Fruit fly (Drosophila melanogaster) whole organism, embryonic: Measurements from ENCODE around the gene Pop5.

Experiments used
- Adf1 ChIP-seq: fragments of 200-800 bp; sonication (Bioruptor generic); IDR thresholded peaks from 2 replicates; pipeline ENCODE4 v1.3.6; 2022; ENCODE audit warnings: missing biosample characterization, missing genetic modification characterization
- Atf6 ChIP-seq: fragments of 200-800 bp; sonication (Bioruptor generic); IDR thresholded peaks from 2 replicates; pipeline ENCODE4 v1.3.6; 2022; ENCODE audit warnings: missing biosample characterization, missing genetic modification characterization
- B-H1 ChIP-seq: fragments of 200-800 bp; sonication (Bioruptor generic); IDR thresholded peaks from 3 replicates; pipeline ENCODE4 v1.3.6; 2022; ENCODE audit warnings: missing biosample characterization, missing genetic modification characterization
- CG10209 ChIP-seq: fragments of 200-800 bp; sonication (Bioruptor generic); optimal IDR thresholded peaks from 3 replicates; lab custom pipeline; 2017; ENCODE audit warnings: missing biosample characterization, mild to moderate bottlenecking, missing genetic modification characterization, missing genetic modification reagents
- CG10366 ChIP-seq: fragments of 200-800 bp; sonication (Bioruptor generic); IDR thresholded peaks from 2 replicates; pipeline ENCODE4 v1.3.6; 2022; ENCODE audit warnings: missing biosample characterization, missing genetic modification characterization
- CG10431 ChIP-seq: fragments of 200-800 bp; sonication (Bioruptor generic); optimal IDR thresholded peaks from 3 replicates; lab custom pipeline; 2018; ENCODE audit warnings: missing biosample characterization, mild to moderate bottlenecking, missing genetic modification characterization
- CG11696 ChIP-seq: fragments of 200-800 bp; sonication (Bioruptor generic); IDR thresholded peaks from 2 replicates; pipeline ENCODE4 v1.3.6; 2022; ENCODE audit warnings: missing biosample characterization, missing genetic modification characterization
- CG13287 ChIP-seq: fragments of 200-800 bp; sonication (Bioruptor generic); IDR thresholded peaks from 2 replicates; pipeline ENCODE4 v1.3.6; 2022; ENCODE audit warnings: missing biosample characterization, missing genetic modification characterization; ENCODE audit not compliant: partially characterized antibody
- CG13775 ChIP-seq: fragments of 200-800 bp; sonication (Bioruptor generic); optimal IDR thresholded peaks from 3 replicates; lab custom pipeline; 2017; ENCODE audit warnings: missing biosample characterization, mild to moderate bottlenecking, missing genetic modification characterization
- CG14710 ChIP-seq: fragments of 200-800 bp; sonication (Bioruptor generic); optimal IDR thresholded peaks from 3 replicates; lab custom pipeline; 2019; ENCODE audit warnings: missing biosample characterization, mild to moderate bottlenecking, missing genetic modification characterization, moderate library complexity
- CG14860 ChIP-seq: fragments of 200-800 bp; sonication (Bioruptor generic); IDR thresholded peaks from 3 replicates; pipeline ENCODE4 v1.3.6; 2022; ENCODE audit warnings: missing biosample characterization, missing genetic modification characterization; ENCODE audit not compliant: partially characterized antibody
- CG15514 ChIP-seq: fragments of 200-800 bp; sonication (Bioruptor generic); optimal IDR thresholded peaks from 3 replicates; lab custom pipeline; 2017; ENCODE audit warnings: missing biosample characterization, missing genetic modification characterization, mild to moderate bottlenecking, moderate library complexity, missing genetic modification reagents
- CG16779 ChIP-seq: fragments of 200-800 bp; sonication (Bioruptor generic); IDR thresholded peaks from 2 replicates; pipeline ENCODE4 v1.3.6; 2022; ENCODE audit warnings: missing biosample characterization, missing genetic modification characterization
- CG18619 ChIP-seq: fragments of 200-800 bp; sonication (Bioruptor generic); optimal IDR thresholded peaks from 3 replicates; lab custom pipeline; 2017; ENCODE audit warnings: missing biosample characterization, mild to moderate bottlenecking, missing genetic modification characterization
- CG3163 ChIP-seq: fragments of 200-800 bp; sonication (Bioruptor generic); optimal IDR thresholded peaks from 3 replicates; lab custom pipeline; 2016; ENCODE audit warnings: missing biosample characterization, missing genetic modification characterization
- CG5180 ChIP-seq: fragments of 200-800 bp; sonication (Bioruptor generic); optimal IDR thresholded peaks from 3 replicates; lab custom pipeline; 2017; ENCODE audit warnings: missing biosample characterization, missing genetic modification characterization, mild to moderate bottlenecking, moderate library complexity, missing genetic modification reagents
- CG6813 ChIP-seq: fragments of 200-800 bp; sonication (Bioruptor generic); optimal IDR thresholded peaks from 2 replicates; lab custom pipeline; 2017; ENCODE audit warnings: missing biosample characterization, missing genetic modification characterization, mild to moderate bottlenecking, moderate library complexity, missing genetic modification reagents
- CG9215 ChIP-seq: fragments of 200-800 bp; sonication (Bioruptor generic); IDR thresholded peaks from 2 replicates; pipeline ENCODE4 v1.3.6; 2022; ENCODE audit warnings: missing biosample characterization, missing genetic modification characterization
- CrebB ChIP-seq: fragments of 200-800 bp; sonication (Bioruptor generic); optimal IDR thresholded peaks from 3 replicates; lab custom pipeline; 2018; ENCODE audit warnings: missing biosample characterization, mild to moderate bottlenecking, missing genetic modification characterization
- Deaf1 ChIP-seq: fragments of 200-800 bp; optimal IDR thresholded peaks from 3 replicates; lab custom pipeline; 2019; ENCODE audit warnings: missing biosample characterization, mild to moderate bottlenecking, missing genetic modification characterization, moderate library complexity
- Doc3 ChIP-seq: fragments of 200-800 bp; sonication (Bioruptor generic); IDR thresholded peaks from 3 replicates; pipeline ENCODE4 v1.3.6; 2022; ENCODE audit warnings: missing biosample characterization, missing genetic modification characterization; ENCODE audit not compliant: partially characterized antibody
- Fer1 ChIP-seq: fragments of 200-800 bp; sonication (Bioruptor generic); optimal IDR thresholded peaks from 2 replicates; lab custom pipeline; 2017; ENCODE audit warnings: missing biosample characterization, mild to moderate bottlenecking, missing genetic modification characterization
- Hr51 ChIP-seq, 2 experiments: fragments of 200-800 bp; sonication (Bioruptor generic); optimal IDR thresholded peaks; 2 replicates in 1 of 2; 3 replicates in 1 of 2; lab custom pipeline; 2016 to 2018; ENCODE audit warnings: missing biosample characterization in 2 of 2, missing genetic modification characterization in 2 of 2, mild to moderate bottlenecking in 1 of 2, moderate library complexity in 1 of 2
- Lim3 ChIP-seq: fragments of 200-800 bp; sonication (Bioruptor generic); IDR thresholded peaks from 2 replicates; pipeline ENCODE4 v1.3.6; 2022; ENCODE audit warnings: missing biosample characterization, missing genetic modification characterization
- Opbp ChIP-seq: fragments of 200-800 bp; sonication (Bioruptor generic); IDR thresholded peaks from 3 replicates; pipeline ENCODE4 v1.3.6; 2022; ENCODE audit warnings: missing biosample characterization, missing genetic modification characterization; ENCODE audit not compliant: partially characterized antibody
- Ptx1 ChIP-seq: fragments of 200-800 bp; sonication (Bioruptor generic); IDR thresholded peaks from 2 replicates; pipeline ENCODE4 v1.3.6; 2022; ENCODE audit warnings: missing biosample characterization, missing genetic modification characterization
- Scr ChIP-seq: fragments of 200-800 bp; sonication (Bioruptor generic); IDR thresholded peaks from 2 replicates; pipeline ENCODE4 v1.3.6; 2022; ENCODE audit warnings: missing biosample characterization, missing genetic modification characterization; ENCODE audit not compliant: partially characterized antibody
- Sox102F ChIP-seq: fragments of 200-800 bp; sonication (Bioruptor generic); optimal IDR thresholded peaks from 2 replicates; lab custom pipeline; 2018; ENCODE audit warnings: missing biosample characterization, mild to moderate bottlenecking, missing genetic modification characterization, moderate library complexity
- Sry-δ ChIP-seq: fragments of 200-800 bp; sonication (Bioruptor generic); optimal IDR thresholded peaks from 2 replicates; lab custom pipeline; 2016; ENCODE audit warnings: missing biosample characterization, missing genetic modification characterization
- YL-1 ChIP-seq: fragments of 200-800 bp; sonication (Bioruptor generic); optimal IDR thresholded peaks from 3 replicates; lab custom pipeline; 2017; ENCODE audit warnings: missing biosample characterization, mild to moderate bottlenecking, missing genetic modification characterization
- abd-A ChIP-seq: fragments of 200-800 bp; sonication (Bioruptor generic); optimal IDR thresholded peaks from 3 replicates; lab custom pipeline; 2019; ENCODE audit warnings: missing biosample characterization, mild to moderate bottlenecking, missing genetic modification characterization, moderate library complexity
- amos ChIP-seq: fragments of 200-800 bp; sonication (Bioruptor generic); IDR thresholded peaks from 2 replicates; pipeline ENCODE4 v1.3.6; 2022; ENCODE audit warnings: missing biosample characterization, missing genetic modification characterization; ENCODE audit not compliant: partially characterized antibody
- ato ChIP-seq: fragments of 200-800 bp; sonication (Bioruptor generic); IDR thresholded peaks from 2 replicates; pipeline ENCODE4 v1.3.6; 2022; ENCODE audit warnings: missing biosample characterization, missing genetic modification characterization; ENCODE audit not compliant: partially characterized antibody
- chinmo ChIP-seq: fragments of 200-800 bp; sonication (Bioruptor generic); IDR thresholded peaks from 4 replicates; pipeline ENCODE4 v1.3.6; 2022; ENCODE audit warnings: missing biosample characterization, missing genetic modification characterization; ENCODE audit not compliant: partially characterized antibody
- crol ChIP-seq: fragments of 200-800 bp; sonication (Bioruptor generic); IDR thresholded peaks from 2 replicates; pipeline ENCODE4 v1.3.6; 2022; ENCODE audit warnings: missing biosample characterization, missing genetic modification characterization
- fru ChIP-seq: fragments of >200 bp; optimal IDR thresholded peaks from 2 replicates; lab custom pipeline; 2017
- gcm ChIP-seq: fragments of 200-800 bp; sonication (Bioruptor generic); optimal IDR thresholded peaks from 2 replicates; lab custom pipeline; 2019; ENCODE audit warnings: missing biosample characterization, mild to moderate bottlenecking, missing genetic modification characterization, moderate library complexity
- gsb ChIP-seq: fragments of 200-800 bp; sonication (Bioruptor generic); IDR thresholded peaks from 2 replicates; pipeline ENCODE4 v1.3.6; 2022; ENCODE audit warnings: missing biosample characterization, missing genetic modification characterization
- hbn ChIP-seq: fragments of 200-800 bp; sonication (Bioruptor generic); IDR thresholded peaks from 2 replicates; pipeline ENCODE4 v1.3.6; 2022; ENCODE audit warnings: missing biosample characterization, missing genetic modification characterization; ENCODE audit not compliant: partially characterized antibody
- hkb ChIP-seq, 2 experiments: fragments of 200-800 bp in 1 of 2; fragments of >200 bp in 1 of 2; sonication (Bioruptor generic) in 1 of 2; IDR thresholded peaks in 1 of 2; optimal IDR thresholded peaks in 1 of 2; 2 replicates each; pipeline versions ENCODE4 v1.3.6 to Lab custom; 2017 to 2022; ENCODE audit warnings: missing biosample characterization in 1 of 2, missing genetic modification characterization in 1 of 2
- mam ChIP-seq: fragments of 200-800 bp; sonication (Bioruptor generic); optimal IDR thresholded peaks from 3 replicates; lab custom pipeline; 2016; ENCODE audit warnings: missing biosample characterization, missing genetic modification characterization
- mirr ChIP-seq: fragments of 200-800 bp; sonication (Bioruptor generic); optimal IDR thresholded peaks from 3 replicates; lab custom pipeline; 2018; ENCODE audit warnings: missing biosample characterization, mild to moderate bottlenecking, missing genetic modification characterization
- sd ChIP-seq: fragments of 200-800 bp; sonication (Bioruptor generic); optimal IDR thresholded peaks from 3 replicates; lab custom pipeline; 2018; ENCODE audit warnings: missing biosample characterization, mild to moderate bottlenecking, missing genetic modification characterization, moderate library complexity
- seq ChIP-seq: fragments of 200-800 bp; sonication (Bioruptor generic); IDR thresholded peaks from 2 replicates; pipeline ENCODE4 v1.3.6; 2022; ENCODE audit warnings: missing biosample characterization, missing genetic modification characterization
- sna ChIP-seq: fragments of 200-800 bp; sonication (Bioruptor generic); IDR thresholded peaks from 2 replicates; pipeline ENCODE4 v1.3.6; 2022; ENCODE audit warnings: missing biosample characterization, missing genetic modification characterization; ENCODE audit not compliant: partially characterized antibody
- tgo ChIP-seq: fragments of 200-800 bp; sonication (Bioruptor generic); IDR thresholded peaks from 3 replicates; pipeline ENCODE4 v1.3.6; 2022; ENCODE audit warnings: missing biosample characterization, missing genetic modification characterization
- tin ChIP-seq: fragments of 200-800 bp; sonication (Bioruptor generic); optimal IDR thresholded peaks from 3 replicates; lab custom pipeline; 2016; ENCODE audit warnings: missing biosample characterization, missing genetic modification characterization
- trem ChIP-seq: fragments of 200-800 bp; optimal IDR thresholded peaks from 3 replicates; lab custom pipeline; 2019; ENCODE audit warnings: missing biosample characterization, mild to moderate bottlenecking, missing genetic modification characterization, moderate library complexity
- trh ChIP-seq: fragments of 200-800 bp; sonication (Bioruptor generic); optimal IDR thresholded peaks from 2 replicates; lab custom pipeline; 2016; ENCODE audit warnings: missing biosample characterization, missing genetic modification characterization

Gene Pop5

dm6 chr3L:17055467-17055877, 10.6 kb upstream of the Pop5 start, which contains the start of gene CG7724 (continued):
- no peak for TF ChIP-seq seq (GFP tag; lab: Robert Waterston, UW)
- peak; percentile 84 for TF ChIP-seq Opbp (GFP tag; lab: Robert Waterston, UW)
- TF ChIP-seq Hr51 (GFP tag; optimal IDR thresholded peaks at IDR 0.05; lab: Kevin White, UChicago) = no peak
- TF ChIP-seq CG6813 (GFP tag; lab: Kevin White, UChicago) = no peak
- no peak for TF ChIP-seq hkb (optimal IDR thresholded peaks at IDR 0.05; lab: Kevin White, UChicago)
- TF ChIP-seq hkb (GFP tag; IDR thresholded peaks at IDR 0.05; lab: Robert Waterston, UW) = 0 out of 2 replicates have a peak, but pooled peaks have one; percentile 27
- TF ChIP-seq crol (GFP tag; lab: Robert Waterston, UW) = no peak
- TF ChIP-seq fru = no peak
- TF ChIP-seq CG13775 = no peak
- peak; percentile 73; the same call in 1 of the 2 replicates for TF ChIP-seq amos (GFP tag; lab: Robert Waterston, UW)
- no peak for TF ChIP-seq YL-1 (GFP tag; lab: Kevin White, UChicago)
- peak; percentile 88 for TF ChIP-seq CG14860 (GFP tag; lab: Robert Waterston, UW)
- TF ChIP-seq CG18619 (GFP tag; lab: Kevin White, UChicago) = no peak
- TF ChIP-seq Deaf1 (tag; lab: Kevin White, UChicago) = peak; percentile 61
- peak; percentile 42 for TF ChIP-seq CG15514 (GFP tag; lab: Kevin White, UChicago)
- peak; percentile 71; the same call in 3 of the 4 replicates for TF ChIP-seq chinmo (GFP tag; lab: Robert Waterston, UW)
- no peak for TF ChIP-seq Ptx1 (GFP tag; lab: Robert Waterston, UW)
- no peak for TF ChIP-seq sd (tag; lab: Kevin White, UChicago)
- TF ChIP-seq tgo = no peak
- TF ChIP-seq CG10366 (GFP tag; lab: Robert Waterston, UW) = no peak
- TF ChIP-seq trh (GFP tag; lab: Kevin White, UChicago) = no peak
- no peak for TF ChIP-seq mam (GFP tag; lab: Kevin White, UChicago)
- no peak; the same call in 2 of the 3 replicates for TF ChIP-seq B-H1 (GFP tag; lab: Robert Waterston, UW)
- TF ChIP-seq Scr = peak; percentile 73
- no peak for TF ChIP-seq CG11696 (GFP tag; lab: Robert Waterston, UW)
- TF ChIP-seq trem (tag; lab: Kevin White, UChicago) = peak; percentile 18
- peak; percentile 22 for TF ChIP-seq Fer1
- no peak for TF ChIP-seq gsb (GFP tag; lab: Robert Waterston, UW)
- TF ChIP-seq mirr (GFP tag; lab: Kevin White, UChicago) = peak; percentile 15
- TF ChIP-seq CG3163 = no peak
- TF ChIP-seq CG9215 (GFP tag; lab: Robert Waterston, UW) = no peak
- no peak for TF ChIP-seq CG10431 (GFP tag; lab: Kevin White, UChicago)
- TF ChIP-seq Sox102F (GFP tag; lab: Kevin White, UChicago) = no peak
- peak; percentile 74 for TF ChIP-seq hbn (GFP tag; lab: Robert Waterston, UW)
- TF ChIP-seq Lim3 (GFP tag; lab: Robert Waterston, UW) = no peak
- no peak; the same call in 1 of the 2 replicates for TF ChIP-seq Adf1 (GFP tag; lab: Robert Waterston, UW)
- TF ChIP-seq abd-A = peak; percentile 52
- no peak for TF ChIP-seq CG10209
- TF ChIP-seq Doc3 (GFP tag; lab: Robert Waterston, UW) = peak; percentile 74
- TF ChIP-seq sna (GFP tag; lab: Robert Waterston, UW) = peak; percentile 89
- no peak for TF ChIP-seq tin (GFP tag; lab: Kevin White, UChicago)
- TF ChIP-seq CG5180 (GFP tag; lab: Kevin White, UChicago) = peak; percentile 1
- TF ChIP-seq CG16779 = no peak
- TF ChIP-seq CrebB (tag; lab: Kevin White, UChicago) = no peak
- no peak for TF ChIP-seq gcm (GFP tag; lab: Kevin White, UChicago)
- no peak for TF ChIP-seq CG14710 (tag; lab: Kevin White, UChicago)
- peak; percentile 46 for TF ChIP-seq Sry-δ
- peak; percentile 38; the same call in 1 of the 2 replicates for TF ChIP-seq Atf6
- peak; percentile 86 for TF ChIP-seq CG13287 (GFP tag; lab: Robert Waterston, UW)
- peak; percentile 87 for TF ChIP-seq ato
